Fruit fly (Drosophila melanogaster) whole organism, embryonic: ENCODE results near the gene CG14367.

Experiments
- Asciz ChIP-seq: fragments of 200-800 bp; sonication (Bioruptor generic); optimal IDR thresholded peaks from 2 replicates; lab custom pipeline; 2017; ENCODE audit warnings: missing biosample characterization, mild to moderate bottlenecking, missing genetic modification characterization, missing genetic modification reagents
- CG10209 ChIP-seq: fragments of 200-800 bp; sonication (Bioruptor generic); optimal IDR thresholded peaks from 3 replicates; lab custom pipeline; 2017; ENCODE audit warnings: missing biosample characterization, mild to moderate bottlenecking, missing genetic modification characterization, missing genetic modification reagents
- CG1024 ChIP-seq: fragments of 200-800 bp; sonication (Bioruptor generic); IDR thresholded peaks from 2 replicates; pipeline ENCODE4 v1.3.6; 2022; ENCODE audit warnings: missing biosample characterization, missing genetic modification characterization
- CG10274 ChIP-seq: fragments of 200-800 bp; sonication (Bioruptor generic); optimal IDR thresholded peaks from 3 replicates; lab custom pipeline; 2017; ENCODE audit warnings: missing biosample characterization, mild to moderate bottlenecking, missing genetic modification characterization
- CG11247 ChIP-seq: fragments of 200-800 bp; sonication (Bioruptor generic); IDR thresholded peaks from 2 replicates; pipeline ENCODE4 v1.3.6; 2022; ENCODE audit warnings: missing biosample characterization, missing genetic modification characterization
- CG11398 ChIP-seq: fragments of 200-800 bp; sonication (Bioruptor generic); optimal IDR thresholded peaks from 2 replicates; lab custom pipeline; 2016; ENCODE audit warnings: missing biosample characterization, missing genetic modification characterization
- CG11456 ChIP-seq: fragments of 200-800 bp; sonication (Bioruptor generic); IDR thresholded peaks from 3 replicates; pipeline ENCODE4 v1.3.6; 2022; ENCODE audit warnings: missing biosample characterization, missing genetic modification characterization
- CG11723 ChIP-seq: fragments of 200-800 bp; sonication (Bioruptor generic); optimal IDR thresholded peaks from 2 replicates; lab custom pipeline; 2017; ENCODE audit warnings: missing biosample characterization, mild to moderate bottlenecking, missing genetic modification characterization
- CG14441 ChIP-seq: fragments of 200-800 bp; sonication (Bioruptor generic); IDR thresholded peaks from 2 replicates; pipeline ENCODE4 v1.3.6; 2022; ENCODE audit warnings: missing biosample characterization, missing genetic modification characterization
- CG14667 ChIP-seq: fragments of 200-800 bp; sonication (Bioruptor generic); IDR thresholded peaks from 2 replicates; pipeline ENCODE4 v1.3.6; 2022; ENCODE audit warnings: missing biosample characterization, missing genetic modification characterization
- CG14965 ChIP-seq: fragments of 200-800 bp; sonication (Bioruptor generic); optimal IDR thresholded peaks from 2 replicates; lab custom pipeline; 2016; ENCODE audit warnings: missing biosample characterization, missing genetic modification characterization, borderline replicate concordance
- CG15479 ChIP-seq: fragments of 200-800 bp; sonication (Bioruptor generic); optimal IDR thresholded peaks from 3 replicates; lab custom pipeline; 2019; ENCODE audit warnings: missing biosample characterization, mild to moderate bottlenecking, missing genetic modification characterization, moderate library complexity
- CG32767 ChIP-seq: fragments of 200-800 bp; sonication (Bioruptor generic); IDR thresholded peaks from 2 replicates; pipeline ENCODE4 v1.3.6; 2022; ENCODE audit warnings: missing biosample characterization, missing genetic modification characterization
- CG4424 ChIP-seq: fragments of 200-800 bp; sonication (Bioruptor generic); optimal IDR thresholded peaks from 3 replicates; lab custom pipeline; 2016; ENCODE audit warnings: missing biosample characterization, missing genetic modification characterization
- CG6254 ChIP-seq: fragments of 200-800 bp; sonication (Bioruptor generic); optimal IDR thresholded peaks from 3 replicates; lab custom pipeline; 2017; ENCODE audit warnings: mild to moderate bottlenecking, missing biosample characterization, missing genetic modification reagents, missing genetic modification characterization
- CG6765 ChIP-seq: fragments of 200-800 bp; sonication (Bioruptor generic); optimal IDR thresholded peaks from 3 replicates; lab custom pipeline; 2017; ENCODE audit warnings: missing biosample characterization, mild to moderate bottlenecking, missing genetic modification characterization
- Dip3 ChIP-seq: fragments of 200-800 bp; sonication (Bioruptor generic); optimal IDR thresholded peaks from 3 replicates; lab custom pipeline; 2016; ENCODE audit warnings: missing biosample characterization, missing genetic modification characterization
- Doc2 ChIP-seq: fragments of 200-800 bp; sonication (Bioruptor generic); IDR thresholded peaks from 2 replicates; pipeline ENCODE4 v1.3.6; 2022; ENCODE audit warnings: missing biosample characterization, missing genetic modification characterization
- Doc3 ChIP-seq: fragments of 200-800 bp; sonication (Bioruptor generic); IDR thresholded peaks from 3 replicates; pipeline ENCODE4 v1.3.6; 2022; ENCODE audit warnings: missing biosample characterization, missing genetic modification characterization; ENCODE audit not compliant: partially characterized antibody
- Dref ChIP-seq: fragments of 200-800 bp; sonication (Bioruptor generic); IDR thresholded peaks from 2 replicates; pipeline ENCODE4 v1.3.6; 2022; ENCODE audit warnings: missing biosample characterization, missing genetic modification characterization
- Ets97D ChIP-seq: fragments of 200-800 bp; sonication (Bioruptor generic); optimal IDR thresholded peaks from 3 replicates; lab custom pipeline; 2016; ENCODE audit warnings: missing biosample characterization, missing genetic modification characterization
- GATAe ChIP-seq: fragments of 200-800 bp; sonication (Bioruptor generic); conservative IDR thresholded peaks from 2 replicates; pipeline ENCODE4 v1.3.6; 2022; ENCODE audit warnings: missing biosample characterization, missing genetic modification characterization
- Gug ChIP-seq: fragments of 200-800 bp; sonication (Bioruptor generic); IDR thresholded peaks from 4 replicates; pipeline ENCODE4 v1.3.6; 2022; ENCODE audit warnings: missing biosample characterization, missing genetic modification characterization
- H2.0 ChIP-seq: fragments of 200-800 bp; sonication (Bioruptor generic); IDR thresholded peaks from 2 replicates; pipeline ENCODE4 v1.3.6; 2022; ENCODE audit warnings: missing biosample characterization, missing genetic modification characterization
- HmgD ChIP-seq: fragments of 200-800 bp; sonication (Bioruptor generic); optimal IDR thresholded peaks from 3 replicates; lab custom pipeline; 2016; ENCODE audit warnings: missing biosample characterization, missing genetic modification characterization
- Jarid2 ChIP-seq: fragments of 200-800 bp; sonication (Bioruptor generic); optimal IDR thresholded peaks from 3 replicates; lab custom pipeline; 2017; ENCODE audit warnings: mild to moderate bottlenecking, missing biosample characterization, missing genetic modification reagents, missing genetic modification characterization
- Lim3 ChIP-seq: fragments of 200-800 bp; sonication (Bioruptor generic); IDR thresholded peaks from 2 replicates; pipeline ENCODE4 v1.3.6; 2022; ENCODE audit warnings: missing biosample characterization, missing genetic modification characterization
- MBD-R2 ChIP-seq: fragments of 200-800 bp; sonication (Bioruptor generic); IDR thresholded peaks from 2 replicates; pipeline ENCODE4 v1.3.6; 2022; ENCODE audit warnings: missing biosample characterization, missing genetic modification characterization
- Nf-YB ChIP-seq: fragments of 200-800 bp; sonication (Bioruptor generic); optimal IDR thresholded peaks from 3 replicates; lab custom pipeline; 2019; ENCODE audit warnings: missing biosample characterization, mild to moderate bottlenecking, missing genetic modification characterization, moderate library complexity
- Opbp ChIP-seq: fragments of 200-800 bp; sonication (Bioruptor generic); IDR thresholded peaks from 3 replicates; pipeline ENCODE4 v1.3.6; 2022; ENCODE audit warnings: missing biosample characterization, missing genetic modification characterization; ENCODE audit not compliant: partially characterized antibody
- Six4 ChIP-seq: fragments of 200-800 bp; sonication (Bioruptor generic); optimal IDR thresholded peaks from 2 replicates; lab custom pipeline; 2016; ENCODE audit warnings: missing biosample characterization, missing genetic modification characterization
- TFAM ChIP-seq: fragments of 200-800 bp; sonication (Bioruptor generic); optimal IDR thresholded peaks from 2 replicates; lab custom pipeline; 2017; ENCODE audit warnings: missing biosample characterization, missing genetic modification characterization, inconsistent platforms
- Usf ChIP-seq: fragments of 200-800 bp; sonication (Bioruptor generic); optimal IDR thresholded peaks from 2 replicates; lab custom pipeline; 2017; ENCODE audit warnings: missing genotype, missing biosample characterization, missing genetic modification characterization
- ase ChIP-seq: fragments of 200-800 bp; sonication (Bioruptor generic); IDR thresholded peaks from 3 replicates; pipeline ENCODE4 v1.3.6; 2022; ENCODE audit warnings: missing biosample characterization, missing genetic modification characterization
- btn ChIP-seq: fragments of 200-800 bp; sonication (Bioruptor generic); optimal IDR thresholded peaks from 2 replicates; lab custom pipeline; 2016; ENCODE audit warnings: missing biosample characterization, missing genetic modification characterization
- crc ChIP-seq: fragments of 200-800 bp; sonication (Bioruptor generic); optimal IDR thresholded peaks from 2 replicates; lab custom pipeline; 2016; ENCODE audit warnings: missing biosample characterization, missing genetic modification characterization
- cwo ChIP-seq: fragments of 200-800 bp; sonication (Bioruptor generic); optimal IDR thresholded peaks from 3 replicates; lab custom pipeline; 2017; ENCODE audit warnings: missing biosample characterization, missing genetic modification characterization, mild to moderate bottlenecking, moderate library complexity, missing genetic modification reagents
- dpn ChIP-seq, 2 experiments: fragments of 200-800 bp; sonication (Bioruptor generic); optimal IDR thresholded peaks; 3 replicates each; lab custom pipeline; 2016; ENCODE audit warnings: missing biosample characterization in 2 of 2, missing genetic modification characterization in 2 of 2
- gcm ChIP-seq: fragments of 200-800 bp; sonication (Bioruptor generic); optimal IDR thresholded peaks from 2 replicates; lab custom pipeline; 2019; ENCODE audit warnings: missing biosample characterization, mild to moderate bottlenecking, missing genetic modification characterization, moderate library complexity
- gt ChIP-seq: fragments of 200-800 bp; sonication (Bioruptor generic); IDR thresholded peaks from 2 replicates; pipeline ENCODE4 v1.3.6; 2022; ENCODE audit warnings: missing biosample characterization, missing genetic modification characterization
- jumu ChIP-seq: fragments of 200-800 bp; sonication (Bioruptor generic); optimal IDR thresholded peaks from 3 replicates; lab custom pipeline; 2016; ENCODE audit warnings: missing biosample characterization, missing genetic modification characterization
- lmd ChIP-seq: fragments of 200-800 bp; sonication (Bioruptor generic); IDR thresholded peaks from 2 replicates; pipeline ENCODE4 v1.3.6; 2022; ENCODE audit warnings: missing biosample characterization, missing genetic modification characterization
- lola ChIP-seq, 3 experiments: fragments of >200 bp in 2 of 3; fragments of 200-800 bp in 1 of 3; sonication (Bioruptor generic) in 1 of 3; optimal IDR thresholded peaks; 2 replicates each; lab custom pipeline; 2017 to 2019; ENCODE audit warnings: missing biosample characterization in 3 of 3, missing genetic modification characterization in 3 of 3, mild to moderate bottlenecking in 1 of 3, moderate library complexity in 1 of 3
- maf-S ChIP-seq: fragments of 200-800 bp; sonication (Bioruptor generic); optimal IDR thresholded peaks from 2 replicates; lab custom pipeline; 2016; ENCODE audit warnings: missing biosample characterization, missing genetic modification characterization
- pan ChIP-seq, 4 experiments: fragments of >200 bp in 3 of 4; fragments of 200-800 bp in 1 of 4; sonication (Bioruptor generic) in 1 of 4; optimal IDR thresholded peaks in 3 of 4; IDR thresholded peaks in 1 of 4; 2 replicates each; pipeline versions ENCODE4 v1.3.6 to Lab custom; 2017 to 2022; ENCODE audit warnings: missing biosample characterization in 2 of 4, missing genetic modification characterization in 2 of 4, mixed read lengths in 1 of 4
- shn ChIP-seq: fragments of 200-800 bp; sonication (Bioruptor generic); optimal IDR thresholded peaks from 3 replicates; lab custom pipeline; 2016; ENCODE audit warnings: missing biosample characterization, missing genetic modification characterization
- sima ChIP-seq: fragments of 200-800 bp; sonication (Bioruptor generic); optimal IDR thresholded peaks from 2 replicates; lab custom pipeline; 2016; ENCODE audit warnings: missing biosample characterization, missing genetic modification characterization
- ttk ChIP-seq: fragments of 200-800 bp; sonication (Bioruptor generic); IDR thresholded peaks from 2 replicates; pipeline ENCODE4 v2.1.2; 2022; ENCODE audit warnings: missing biosample characterization, missing genetic modification characterization
- usp ChIP-seq: fragments of >200 bp; optimal IDR thresholded peaks from 2 replicates; lab custom pipeline; 2017; ENCODE audit warnings: missing biosample characterization, missing genetic modification characterization

CG14367 gene

DNA sequence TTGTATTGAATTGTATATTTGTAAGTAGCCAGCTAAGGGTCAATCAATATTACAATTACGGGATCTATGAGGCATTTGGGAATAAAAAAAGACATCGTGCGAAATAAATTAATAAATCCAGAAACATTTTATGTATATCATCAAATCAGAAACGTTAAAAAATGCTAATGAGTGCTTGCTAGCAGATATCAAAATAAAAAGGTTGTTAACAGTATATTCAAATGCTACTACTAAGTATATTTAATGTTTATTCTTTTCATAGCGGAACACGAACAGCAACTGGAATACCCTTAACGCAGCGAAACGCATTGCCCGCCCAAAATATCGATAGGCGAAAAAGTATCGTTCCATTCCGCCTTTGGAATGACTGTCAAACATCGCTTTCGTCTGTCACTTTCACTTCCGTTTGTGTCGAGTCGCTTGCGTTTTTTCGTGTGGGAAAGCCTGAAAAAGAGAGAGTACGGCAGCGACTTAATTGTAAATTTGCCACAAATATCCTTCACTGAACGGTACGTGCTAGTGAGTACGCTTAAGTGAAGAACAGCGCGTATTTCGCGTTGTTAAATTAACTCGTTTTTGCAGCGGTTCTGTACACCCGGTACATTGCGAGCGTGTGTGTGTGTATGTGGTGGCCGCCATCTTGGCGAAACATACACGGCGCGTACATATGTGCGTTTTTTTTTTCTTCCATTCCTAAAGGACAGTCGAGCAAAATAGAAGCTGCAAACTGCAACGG lies 32.8 kb upstream of the CG14367 start, which contains the start of gene B52 (continued):
- TF ChIP-seq sima (GFP tag; lab: Kevin White, UChicago), result no peak
- TF ChIP-seq pan (optimal IDR thresholded peaks at IDR 0.05; lab: Kevin White, UChicago), result no peak
- peak in 1 of 2 experiments; percentile 65 for TF ChIP-seq pan (GFP tag; optimal IDR thresholded peaks at IDR 0.05 in 1 of 2, IDR thresholded peaks at IDR 0.05 in 1 of 2)
- no peak for TF ChIP-seq Doc3 (GFP tag; lab: Robert Waterston, UW)
- peak; percentile 47; the same call in 1 of the 2 replicates for TF ChIP-seq CG14441 (GFP tag; lab: Robert Waterston, UW)
- TF ChIP-seq CG4424 (GFP tag; lab: Kevin White, UChicago), result peak; percentile 50
- peak; percentile 41 for TF ChIP-seq CG10274
- TF ChIP-seq Dip3, result peak; percentile 17
- TF ChIP-seq CG11247 (GFP tag; lab: Robert Waterston, UW), result peak; percentile 63
- peak; percentile 85 for TF ChIP-seq CG6765 (GFP tag; lab: Kevin White, UChicago)
- TF ChIP-seq CG14965 (GFP tag; lab: Kevin White, UChicago), result no peak
- TF ChIP-seq btn (GFP tag; lab: Kevin White, UChicago), result peak; percentile 43
- TF ChIP-seq Nf-YB, result peak; percentile 42
- TF ChIP-seq shn, result peak; percentile 56
- TF ChIP-seq CG11723 (GFP tag; lab: Kevin White, UChicago), result peak; percentile 47
- TF ChIP-seq CG15479 (GFP tag; lab: Kevin White, UChicago), result peak; percentile 18
- TF ChIP-seq GATAe (GFP tag; lab: Robert Waterston, UW), result no peak
- TF ChIP-seq usp (GFP tag; lab: Kevin White, UChicago), result no peak
- TF ChIP-seq Lim3 (GFP tag; lab: Robert Waterston, UW), result no peak
- TF ChIP-seq Jarid2 (GFP tag; lab: Kevin White, UChicago), result peak; percentile 74
- peak; percentile 32 to 51 for TF ChIP-seq dpn (GFP tag; optimal IDR thresholded peaks at IDR 0.05; lab: Kevin White, UChicago)
- TF ChIP-seq Six4, result no peak
- no peak for TF ChIP-seq Usf
- TF ChIP-seq Opbp (GFP tag; lab: Robert Waterston, UW), result peak; percentile 54
- TF ChIP-seq Gug (GFP tag; lab: Robert Waterston, UW), result peak; percentile 47; the same call in 2 of the 4 replicates
- TF ChIP-seq Doc2 (GFP tag; lab: Robert Waterston, UW), result no peak
- peak in 1 of 3 experiments; percentile 38 for TF ChIP-seq lola (GFP tag; optimal IDR thresholded peaks at IDR 0.05; lab: Kevin White, UChicago)
- peak; percentile 62 for TF ChIP-seq CG6254 (GFP tag; lab: Kevin White, UChicago)
- TF ChIP-seq HmgD (GFP tag; lab: Kevin White, UChicago), result peak; percentile 45
- peak; percentile 55 for TF ChIP-seq crc (GFP tag; lab: Kevin White, UChicago)
- TF ChIP-seq cwo (GFP tag; lab: Kevin White, UChicago), result no peak
- peak; percentile 46; the same call in 1 of the 3 replicates for TF ChIP-seq ase (GFP tag; lab: Robert Waterston, UW)
- peak; percentile 94 for TF ChIP-seq CG32767 (GFP tag; lab: Robert Waterston, UW)
- peak; percentile 80 for TF ChIP-seq Dref (GFP tag; lab: Robert Waterston, UW)
- TF ChIP-seq CG14667 (GFP tag; lab: Robert Waterston, UW), result peak; percentile 68; the same call in 1 of the 2 replicates
- peak; percentile 49 for TF ChIP-seq MBD-R2 (GFP tag; lab: Robert Waterston, UW)
- TF ChIP-seq Ets97D, result peak; percentile 99
- TF ChIP-seq H2.0 (GFP tag; lab: Robert Waterston, UW), result no peak
- peak; percentile 80 for TF ChIP-seq CG1024 (GFP tag; lab: Robert Waterston, UW)
- peak; percentile 29 for TF ChIP-seq jumu
- peak; percentile 71 for TF ChIP-seq Asciz (GFP tag; lab: Kevin White, UChicago)
- TF ChIP-seq CG11456 (GFP tag; lab: Robert Waterston, UW), result peak; percentile 87
- peak; percentile 65 for TF ChIP-seq CG10209 (GFP tag; lab: Kevin White, UChicago)
- peak; percentile 77 for TF ChIP-seq CG11398 (GFP tag; lab: Kevin White, UChicago)
- TF ChIP-seq ttk (GFP tag; lab: Robert Waterston, UW), result peak; percentile 62; the same call in 1 of the 2 replicates
- TF ChIP-seq TFAM (GFP tag; lab: Kevin White, UChicago), result no peak
- TF ChIP-seq maf-S, result peak; percentile 42
- peak; percentile 78 for TF ChIP-seq gcm (GFP tag; lab: Kevin White, UChicago)
- TF ChIP-seq gt, result no peak
- peak; percentile 47 for TF ChIP-seq lmd (GFP tag; lab: Robert Waterston, UW)
